Fruit fly (Drosophila melanogaster) Kc167 (cell line): ENCODE results near the gene Ost48.

Source experiments
- Myc ChIP-seq: fragments of >200 bp; optimal IDR thresholded peaks from 2 replicates; lab custom pipeline; 2017; ENCODE audit warnings: missing external identifiers
- Sin3A ChIP-seq: fragments of >200 bp; optimal IDR thresholded peaks from 2 replicates; lab custom pipeline; 2018; ENCODE audit warnings: missing external identifiers
- h ChIP-seq: fragments of >200 bp; optimal IDR thresholded peaks from 3 replicates; lab custom pipeline; 2018; ENCODE audit warnings: missing external identifiers
- psq ChIP-seq: fragments of >200 bp; optimal IDR thresholded peaks from 2 replicates; lab custom pipeline; 2017; ENCODE audit warnings: missing external identifiers

- TF ChIP-seq psq (lab: Kevin White, UChicago) (no peak), h (lab: Kevin White, UChicago) (no peak), Myc (lab: Kevin White, UChicago) (no peak), Sin3A (lab: Kevin White, UChicago) (no peak)
These were observed 42.8 kb upstream of the Ost48 start for dm6 chrX:9201080-9201479.
